Fruit fly (Drosophila melanogaster) whole organism, embryonic: ENCODE results near the gene LpR2.
A peak's percentile ranks its signal among the peaks of the same experiment; 100 is the strongest.

Experiments
- Antp ChIP-seq: fragments of 200-800 bp; sonication (Bioruptor generic); optimal IDR thresholded peaks from 3 replicates; lab custom pipeline; 2016; ENCODE audit warnings: missing biosample characterization, missing genetic modification characterization
- Blimp-1 ChIP-seq: fragments of 200-800 bp; sonication (Bioruptor generic); optimal IDR thresholded peaks from 3 replicates; lab custom pipeline; 2018; ENCODE audit warnings: missing biosample characterization, missing genetic modification characterization, mild to moderate bottlenecking, moderate library complexity, missing genetic modification reagents
- BtbVII ChIP-seq: fragments of 200-800 bp; sonication (Bioruptor generic); optimal IDR thresholded peaks from 3 replicates; lab custom pipeline; 2017; ENCODE audit warnings: missing biosample characterization, mild to moderate bottlenecking, missing genetic modification characterization
- CG10543 ChIP-seq: fragments of 200-800 bp; sonication (Bioruptor generic); optimal IDR thresholded peaks from 3 replicates; lab custom pipeline; 2017; ENCODE audit warnings: missing biosample characterization, mild to moderate bottlenecking, missing genetic modification characterization, moderate library complexity
- CG11093 ChIP-seq: fragments of 200-800 bp; sonication (Bioruptor generic); IDR thresholded peaks from 3 replicates; pipeline ENCODE4 v1.3.6; 2022; ENCODE audit warnings: missing biosample characterization, missing genetic modification characterization
- CG11247 ChIP-seq: fragments of 200-800 bp; sonication (Bioruptor generic); IDR thresholded peaks from 2 replicates; pipeline ENCODE4 v1.3.6; 2022; ENCODE audit warnings: missing biosample characterization, missing genetic modification characterization
- CG11504 ChIP-seq: fragments of 200-800 bp; sonication (Bioruptor generic); optimal IDR thresholded peaks from 3 replicates; lab custom pipeline; 2019; ENCODE audit warnings: missing biosample characterization, mild to moderate bottlenecking, missing genetic modification characterization, moderate library complexity
- CG13287 ChIP-seq: fragments of 200-800 bp; sonication (Bioruptor generic); IDR thresholded peaks from 2 replicates; pipeline ENCODE4 v1.3.6; 2022; ENCODE audit warnings: missing biosample characterization, missing genetic modification characterization; ENCODE audit not compliant: partially characterized antibody
- CG14860 ChIP-seq: fragments of 200-800 bp; sonication (Bioruptor generic); IDR thresholded peaks from 3 replicates; pipeline ENCODE4 v1.3.6; 2022; ENCODE audit warnings: missing biosample characterization, missing genetic modification characterization; ENCODE audit not compliant: partially characterized antibody
- CG15696 ChIP-seq: fragments of 200-800 bp; sonication (Bioruptor generic); optimal IDR thresholded peaks from 2 replicates; lab custom pipeline; 2019; ENCODE audit warnings: missing biosample characterization, mild to moderate bottlenecking, missing genetic modification characterization, moderate library complexity
- CG18476 ChIP-seq: fragments of 200-800 bp; sonication (Bioruptor generic); optimal IDR thresholded peaks from 2 replicates; lab custom pipeline; 2016; ENCODE audit warnings: missing biosample characterization, mild to moderate bottlenecking, missing genetic modification characterization
- CG2120 ChIP-seq: fragments of 200-800 bp; sonication (Bioruptor generic); optimal IDR thresholded peaks from 3 replicates; lab custom pipeline; 2016; ENCODE audit warnings: missing biosample characterization, missing genetic modification characterization
- CG2129 ChIP-seq: fragments of 200-800 bp; sonication (Bioruptor generic); IDR thresholded peaks from 2 replicates; pipeline ENCODE4 v1.3.6; 2022; ENCODE audit warnings: missing biosample characterization, missing genetic modification characterization; ENCODE audit not compliant: partially characterized antibody
- CG30403 ChIP-seq: fragments of 200-800 bp; sonication (Bioruptor generic); optimal IDR thresholded peaks from 3 replicates; lab custom pipeline; 2016; ENCODE audit warnings: missing biosample characterization, missing genetic modification characterization
- CG4282 ChIP-seq: fragments of 200-800 bp; sonication (Bioruptor generic); optimal IDR thresholded peaks from 2 replicates; lab custom pipeline; 2016; ENCODE audit warnings: missing biosample characterization, missing genetic modification characterization
- CG4328 ChIP-seq: fragments of 200-800 bp; sonication (Bioruptor generic); optimal IDR thresholded peaks from 3 replicates; lab custom pipeline; 2017; ENCODE audit warnings: missing biosample characterization, missing genetic modification reagents, missing genetic modification characterization
- CG4360 ChIP-seq: fragments of 200-800 bp; sonication (Bioruptor generic); IDR thresholded peaks from 2 replicates; pipeline ENCODE4 v1.3.6; 2022; ENCODE audit warnings: missing biosample characterization, missing genetic modification characterization
- CG4820 ChIP-seq: fragments of 200-800 bp; sonication (Bioruptor generic); optimal IDR thresholded peaks from 3 replicates; lab custom pipeline; 2016; ENCODE audit warnings: missing biosample characterization, missing genetic modification characterization
- CG6175 ChIP-seq: fragments of 200-800 bp; sonication (Bioruptor generic); IDR thresholded peaks from 3 replicates; pipeline ENCODE4 v1.3.6; 2022; ENCODE audit warnings: missing biosample characterization, missing genetic modification characterization
- CG8089 ChIP-seq: fragments of 200-800 bp; sonication (Bioruptor generic); optimal IDR thresholded peaks from 3 replicates; lab custom pipeline; 2016; ENCODE audit warnings: missing biosample characterization, missing genetic modification characterization
- CG9609 ChIP-seq: fragments of 200-800 bp; sonication (Bioruptor generic); optimal IDR thresholded peaks from 3 replicates; lab custom pipeline; 2016; ENCODE audit warnings: missing biosample characterization, missing genetic modification characterization
- Chrac-16 ChIP-seq: fragments of 200-800 bp; sonication (Bioruptor generic); optimal IDR thresholded peaks from 3 replicates; lab custom pipeline; 2016; ENCODE audit warnings: missing biosample characterization, missing genetic modification characterization
- Dbx ChIP-seq: fragments of 200-800 bp; sonication (Bioruptor generic); IDR thresholded peaks from 3 replicates; pipeline ENCODE4 v1.3.6; 2022; ENCODE audit warnings: missing biosample characterization, missing genetic modification characterization
- Fer2 ChIP-seq: fragments of 200-800 bp; sonication (Bioruptor generic); optimal IDR thresholded peaks from 2 replicates; lab custom pipeline; 2018; ENCODE audit warnings: missing biosample characterization, mild to moderate bottlenecking, missing genetic modification characterization, moderate library complexity
- HLHmδ ChIP-seq: fragments of 200-800 bp; sonication (Bioruptor generic); optimal IDR thresholded peaks from 2 replicates; lab custom pipeline; 2018; ENCODE audit warnings: missing biosample characterization, mild to moderate bottlenecking, missing genetic modification characterization, moderate library complexity
- Hr78 ChIP-seq, 2 experiments: fragments of 200-800 bp in 1 of 2; fragments of >200 bp in 1 of 2; sonication (Bioruptor generic) in 1 of 2; optimal IDR thresholded peaks; 2 replicates each; lab custom pipeline; 2017 to 2019; ENCODE audit warnings: missing biosample characterization in 2 of 2, missing genetic modification characterization in 2 of 2, mild to moderate bottlenecking in 1 of 2, moderate library complexity in 1 of 2
- Lhr ChIP-seq: fragments of 200-800 bp; sonication (Bioruptor generic); optimal IDR thresholded peaks from 3 replicates; lab custom pipeline; 2017; ENCODE audit warnings: mild to moderate bottlenecking, missing biosample characterization, missing genetic modification reagents, missing genetic modification characterization
- Lpt ChIP-seq: fragments of >200 bp; optimal IDR thresholded peaks from 2 replicates; lab custom pipeline; 2018; ENCODE audit warnings: missing biosample characterization, missing genetic modification characterization
- MBD-R2 ChIP-seq: fragments of 200-800 bp; sonication (Bioruptor generic); IDR thresholded peaks from 2 replicates; pipeline ENCODE4 v1.3.6; 2022; ENCODE audit warnings: missing biosample characterization, missing genetic modification characterization
- Nf-YA ChIP-seq: fragments of 200-800 bp; sonication (Bioruptor generic); IDR thresholded peaks from 2 replicates; pipeline ENCODE4 v1.3.6; 2022; ENCODE audit warnings: missing biosample characterization, missing genetic modification characterization
- Pdp1 ChIP-seq, 2 experiments: fragments of 200-800 bp; sonication (Bioruptor generic); optimal IDR thresholded peaks; 3 replicates each; lab custom pipeline; 2016; ENCODE audit warnings: missing biosample characterization in 2 of 2, missing genetic modification characterization in 2 of 2, mild to moderate bottlenecking in 1 of 2, moderate library complexity in 1 of 2
- Rfx ChIP-seq: fragments of 200-800 bp; sonication (Bioruptor generic); IDR thresholded peaks from 2 replicates; pipeline ENCODE4 v1.3.6; 2022; ENCODE audit warnings: missing biosample characterization, missing genetic modification characterization
- Xbp1 ChIP-seq: fragments of 200-800 bp; sonication (Bioruptor generic); optimal IDR thresholded peaks from 3 replicates; lab custom pipeline; 2016; ENCODE audit warnings: missing biosample characterization, mild to moderate bottlenecking, missing genetic modification characterization
- amos ChIP-seq: fragments of 200-800 bp; sonication (Bioruptor generic); IDR thresholded peaks from 2 replicates; pipeline ENCODE4 v1.3.6; 2022; ENCODE audit warnings: missing biosample characterization, missing genetic modification characterization; ENCODE audit not compliant: partially characterized antibody
- bowl ChIP-seq: fragments of 200-800 bp; sonication (Bioruptor generic); IDR thresholded peaks from 2 replicates; pipeline ENCODE4 v1.3.6; 2022; ENCODE audit warnings: missing biosample characterization, missing genetic modification characterization
- br ChIP-seq: fragments of >200 bp; optimal IDR thresholded peaks from 2 replicates; lab custom pipeline; 2017
- cad ChIP-seq: fragments of >200 bp; optimal IDR thresholded peaks from 2 replicates; lab custom pipeline; 2017; ENCODE audit warnings: missing biosample characterization, missing genetic modification characterization
- crc ChIP-seq: fragments of 200-800 bp; sonication (Bioruptor generic); optimal IDR thresholded peaks from 2 replicates; lab custom pipeline; 2016; ENCODE audit warnings: missing biosample characterization, missing genetic modification characterization
- exex ChIP-seq: fragments of 200-800 bp; sonication (Bioruptor generic); optimal IDR thresholded peaks from 4 replicates; lab custom pipeline; 2018; ENCODE audit warnings: missing biosample characterization, mild to moderate bottlenecking, missing genetic modification characterization, moderate library complexity
- grn ChIP-seq: fragments of 200-800 bp; sonication (Bioruptor generic); optimal IDR thresholded peaks from 3 replicates; lab custom pipeline; 2017; ENCODE audit warnings: missing biosample characterization, missing genetic modification characterization
- gro ChIP-seq: fragments of 200-800 bp; sonication (Bioruptor generic); optimal IDR thresholded peaks from 2 replicates; lab custom pipeline; 2016; ENCODE audit warnings: missing biosample characterization, missing genetic modification characterization
- h ChIP-seq: fragments of >200 bp; optimal IDR thresholded peaks from 2 replicates; lab custom pipeline; 2017
- insv ChIP-seq, 2 experiments: fragments of 200-800 bp; sonication (Bioruptor generic); optimal IDR thresholded peaks; 3 replicates each; lab custom pipeline; 2016 to 2018; ENCODE audit warnings: missing biosample characterization in 2 of 2, missing genetic modification characterization in 2 of 2
- klu ChIP-seq: fragments of 200-800 bp; sonication (Bioruptor generic); IDR thresholded peaks from 2 replicates; pipeline ENCODE4 v1.3.6; 2022; ENCODE audit warnings: missing biosample characterization, missing genetic modification characterization
- lmd ChIP-seq: fragments of 200-800 bp; sonication (Bioruptor generic); IDR thresholded peaks from 2 replicates; pipeline ENCODE4 v1.3.6; 2022; ENCODE audit warnings: missing biosample characterization, missing genetic modification characterization
- nom ChIP-seq: fragments of 200-800 bp; sonication (Bioruptor generic); optimal IDR thresholded peaks from 2 replicates; lab custom pipeline; 2017; ENCODE audit warnings: missing biosample characterization, missing genetic modification characterization, mild to moderate bottlenecking, moderate library complexity, missing genetic modification reagents
- slou ChIP-seq: fragments of 200-800 bp; sonication (Bioruptor generic); optimal IDR thresholded peaks from 3 replicates; lab custom pipeline; 2016; ENCODE audit warnings: missing biosample characterization, missing genetic modification characterization
- tap ChIP-seq: fragments of 200-800 bp; optimal IDR thresholded peaks from 3 replicates; lab custom pipeline; 2019; ENCODE audit warnings: missing biosample characterization, mild to moderate bottlenecking, missing genetic modification characterization, moderate library complexity
- tin ChIP-seq: fragments of 200-800 bp; sonication (Bioruptor generic); optimal IDR thresholded peaks from 3 replicates; lab custom pipeline; 2016; ENCODE audit warnings: missing biosample characterization, missing genetic modification characterization
- tup ChIP-seq: fragments of 200-800 bp; sonication (Bioruptor generic); optimal IDR thresholded peaks from 2 replicates; lab custom pipeline; 2016; ENCODE audit warnings: missing biosample characterization, mild to moderate bottlenecking, missing genetic modification characterization, moderate library complexity
- unc-4 ChIP-seq: fragments of 200-800 bp; sonication (Bioruptor generic); IDR thresholded peaks from 2 replicates; pipeline ENCODE4 v1.3.6; 2022; ENCODE audit warnings: missing biosample characterization, missing genetic modification characterization; ENCODE audit not compliant: partially characterized antibody
- yki ChIP-seq: fragments of >200 bp; optimal IDR thresholded peaks from 3 replicates; lab custom pipeline; 2018

Gene LpR2

DNA sequence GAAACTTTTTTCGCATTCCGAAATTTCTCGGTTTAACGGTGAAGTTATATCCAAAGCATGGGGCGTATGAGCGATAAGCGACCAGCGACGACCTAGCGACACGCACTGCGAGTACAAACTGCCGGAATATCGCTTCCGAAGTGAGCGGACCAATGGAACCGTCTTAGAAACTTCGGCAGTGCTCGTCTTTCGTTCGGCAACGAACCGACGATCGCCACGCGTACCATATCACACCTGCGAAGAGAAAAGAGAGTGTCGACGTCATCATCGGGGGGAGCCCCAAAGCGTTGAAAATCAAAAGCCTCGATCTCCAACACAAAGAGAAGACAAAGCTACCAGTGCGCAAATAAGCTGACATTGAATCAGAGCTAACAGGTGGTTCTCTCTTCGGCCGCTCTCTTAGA lies at the start of gene LpR2 (continued):
- TF ChIP-seq klu (GFP tag; lab: Robert Waterston, UW) (no peak), nom (GFP tag; lab: Kevin White, UChicago) (no peak), unc-4 (GFP tag; lab: Robert Waterston, UW) (peak; percentile 37; the same call in 1 of the 2 replicates), CG11093 (GFP tag; lab: Robert Waterston, UW) (no peak), CG6175 (GFP tag; lab: Robert Waterston, UW) (no peak), amos (GFP tag; lab: Robert Waterston, UW) (peak; percentile 45; the same call in 1 of the 2 replicates), CG4328 (no peak), tup (GFP tag; lab: Kevin White, UChicago) (no peak), tap (tag; lab: Kevin White, UChicago) (no peak), BtbVII (GFP tag; lab: Kevin White, UChicago) (peak; percentile 72), CG15696 (no peak), Nf-YA (GFP tag; lab: Robert Waterston, UW) (peak; percentile 78; the same call in 1 of the 2 replicates), slou (GFP tag; lab: Kevin White, UChicago) (no peak), Lpt (GFP tag; lab: Kevin White, UChicago) (no peak), CG2129 (GFP tag; lab: Robert Waterston, UW) (no peak), lmd (GFP tag; lab: Robert Waterston, UW) (no peak), yki (lab: Kevin White, UChicago) (no peak), Hr78 (GFP tag; optimal IDR thresholded peaks at IDR 0.05; lab: Kevin White, UChicago) (peak in 1 of 2 experiments; percentile 60), CG9609 (GFP tag; lab: Kevin White, UChicago) (no peak), MBD-R2 (no peak), br (lab: Kevin White, UChicago) (no peak), h (no peak), CG4820 (GFP tag; lab: Kevin White, UChicago) (no peak), Chrac-16 (GFP tag; lab: Kevin White, UChicago) (no peak), Lhr (GFP tag; lab: Kevin White, UChicago) (no peak), CG30403 (GFP tag; lab: Kevin White, UChicago) (no peak), grn (GFP tag; lab: Kevin White, UChicago) (peak; percentile 70), Xbp1 (GFP tag; lab: Kevin White, UChicago) (peak; percentile 76), exex (peak; percentile 35), CG10543 (GFP tag; lab: Kevin White, UChicago) (peak; percentile 80), CG2120 (peak; percentile 15), CG13287 (GFP tag; lab: Robert Waterston, UW) (peak; percentile 66), gro (peak; percentile 42), CG8089 (GFP tag; lab: Kevin White, UChicago) (no peak), bowl (no peak), Dbx (GFP tag; lab: Robert Waterston, UW) (peak; percentile 70; the same call in 2 of the 3 replicates), Pdp1 (GFP tag; optimal IDR thresholded peaks at IDR 0.05; lab: Kevin White, UChicago) (no peak), Blimp-1 (GFP tag; lab: Kevin White, UChicago) (no peak), CG11247 (GFP tag; lab: Robert Waterston, UW) (no peak), Antp (no peak), CG4360 (GFP tag; lab: Robert Waterston, UW) (no peak), CG18476 (GFP tag; lab: Kevin White, UChicago) (no peak), crc (GFP tag; lab: Kevin White, UChicago) (no peak), Fer2 (tag; lab: Kevin White, UChicago) (no peak), CG14860 (GFP tag; lab: Robert Waterston, UW) (no peak), HLHmδ (no peak), insv (GFP tag; optimal IDR thresholded peaks at IDR 0.05; lab: Kevin White, UChicago) (no peak), cad (GFP tag; lab: Kevin White, UChicago) (no peak), Rfx (GFP tag; lab: Robert Waterston, UW) (peak; percentile 44; the same call in 1 of the 2 replicates), CG4282 (GFP tag; lab: Kevin White, UChicago) (peak; percentile 8), tin (GFP tag; lab: Kevin White, UChicago) (no peak), CG11504 (no peak)
